Worm (Caenorhabditis elegans) whole organism, early embryonic: ENCODE data around the gene cut-4.

Experiments
- ama-1 ChIP-seq: fragments of 150-350 bp; optimal IDR thresholded peaks from 2 replicates; lab custom pipeline; 2014
- hmbx-1 ChIP-seq: sonication (generic microtip); optimal IDR thresholded peaks from 2 replicates; lab custom pipeline; 2016; ENCODE audit warnings: mild to moderate bottlenecking, missing genetic modification characterization, missing compliant biosample characterization
- sea-1 ChIP-seq: fragments of 200-800 bp; sonication (Bioruptor generic); conservative IDR thresholded peaks from 2 replicates; pipeline ENCODE4 v1.3.6; 2022; ENCODE audit warnings: missing genetic modification characterization, missing compliant biosample characterization
- tbx-11 ChIP-seq: fragments of 200-800 bp; sonication (Bioruptor generic); IDR thresholded peaks from 2 replicates; pipeline ENCODE4 v1.3.6; 2022; ENCODE audit warnings: missing genetic modification characterization, missing compliant biosample characterization
- tra-4 ChIP-seq: sonication (generic microtip); optimal IDR thresholded peaks from 2 replicates; lab custom pipeline; 2017; ENCODE audit warnings: missing genetic modification characterization, missing compliant biosample characterization

DNA sequence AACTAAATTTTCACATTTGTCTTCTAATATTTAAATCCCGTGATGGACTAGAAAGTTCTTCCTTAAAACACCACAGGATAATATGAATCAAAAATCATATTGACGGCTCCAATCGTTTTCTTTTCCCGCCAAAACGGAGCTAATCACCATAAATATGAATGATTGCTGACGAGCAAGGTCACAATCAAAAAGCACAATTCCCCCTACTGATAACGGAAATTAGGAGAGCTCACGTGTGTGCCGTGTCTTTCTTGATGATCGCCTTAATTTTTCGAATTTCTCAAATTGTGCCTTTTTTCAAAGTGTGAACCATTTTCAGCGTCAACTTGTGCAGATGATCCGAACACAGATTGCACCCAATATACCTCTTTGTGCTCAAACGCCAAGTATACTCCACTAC lies 8.0 kb downstream of the cut-4 start:
- TF ChIP-seq ama-1 (no peak), tra-4 (tag; lab: Kevin White, UChicago) (no peak), sea-1 (GFP tag; lab: Robert Waterston, UW) (no peak), hmbx-1 (tag; lab: Kevin White, UChicago) (no peak), tbx-11 (GFP tag; lab: Robert Waterston, UW) (no peak)
